Fruit fly (Drosophila melanogaster) whole organism, embryonic: ENCODE data around the gene AlkB.
A peak's percentile ranks its signal among the peaks of the same experiment; 100 is the strongest.

Experiments used
- Atf3 ChIP-seq: fragments of 200-800 bp; sonication (Bioruptor generic); optimal IDR thresholded peaks from 3 replicates; lab custom pipeline; 2016; ENCODE audit warnings: missing biosample characterization, missing genetic modification characterization
- Awh ChIP-seq: fragments of 200-800 bp; sonication (Bioruptor generic); IDR thresholded peaks from 2 replicates; pipeline ENCODE4, ENCODE4 v1.3.6; 2022; ENCODE audit warnings: missing biosample characterization, missing genetic modification characterization
- B-H2 ChIP-seq: fragments of 200-800 bp; sonication (Bioruptor generic); optimal IDR thresholded peaks from 2 replicates; lab custom pipeline; 2018; ENCODE audit warnings: missing biosample characterization, mild to moderate bottlenecking, missing genetic modification characterization
- CG10321 ChIP-seq: fragments of 200-800 bp; sonication (Bioruptor generic); IDR thresholded peaks from 2 replicates; pipeline ENCODE4 v1.3.6; 2022; ENCODE audit warnings: missing biosample characterization, missing genetic modification characterization
- CG10366 ChIP-seq: fragments of 200-800 bp; sonication (Bioruptor generic); IDR thresholded peaks from 2 replicates; pipeline ENCODE4 v1.3.6; 2022; ENCODE audit warnings: missing biosample characterization, missing genetic modification characterization
- CG14710 ChIP-seq: fragments of 200-800 bp; sonication (Bioruptor generic); optimal IDR thresholded peaks from 3 replicates; lab custom pipeline; 2019; ENCODE audit warnings: missing biosample characterization, mild to moderate bottlenecking, missing genetic modification characterization, moderate library complexity
- CG16813 ChIP-seq: fragments of 200-800 bp; sonication (Bioruptor generic); IDR thresholded peaks from 3 replicates; pipeline ENCODE4 v1.3.6; 2022; ENCODE audit warnings: missing biosample characterization, missing genetic modification characterization; ENCODE audit not compliant: partially characterized antibody
- CG16863 ChIP-seq: fragments of 200-800 bp; sonication (Bioruptor generic); optimal IDR thresholded peaks from 3 replicates; lab custom pipeline; 2016; ENCODE audit warnings: missing biosample characterization, missing genetic modification characterization
- CG17612 ChIP-seq: fragments of 200-800 bp; sonication (Bioruptor generic); IDR thresholded peaks from 2 replicates; pipeline ENCODE4 v1.3.6; 2022; ENCODE audit warnings: missing biosample characterization, missing genetic modification characterization
- CG17829 ChIP-seq: fragments of 200-800 bp; optimal IDR thresholded peaks from 2 replicates; lab custom pipeline; 2019; ENCODE audit warnings: missing biosample characterization, mild to moderate bottlenecking, missing genetic modification characterization, moderate library complexity
- CG18011 ChIP-seq: fragments of 200-800 bp; sonication (Bioruptor generic); optimal IDR thresholded peaks from 2 replicates; lab custom pipeline; 2017; ENCODE audit warnings: missing biosample characterization, missing genetic modification characterization, mild to moderate bottlenecking, moderate library complexity, missing genotype
- CG18619 ChIP-seq: fragments of 200-800 bp; sonication (Bioruptor generic); optimal IDR thresholded peaks from 3 replicates; lab custom pipeline; 2017; ENCODE audit warnings: missing biosample characterization, mild to moderate bottlenecking, missing genetic modification characterization
- CG2712 ChIP-seq: fragments of 200-800 bp; optimal IDR thresholded peaks from 3 replicates; lab custom pipeline; 2019; ENCODE audit warnings: missing biosample characterization, mild to moderate bottlenecking, missing genetic modification characterization, moderate library complexity
- CG3163 ChIP-seq: fragments of 200-800 bp; sonication (Bioruptor generic); optimal IDR thresholded peaks from 3 replicates; lab custom pipeline; 2016; ENCODE audit warnings: missing biosample characterization, missing genetic modification characterization
- CG33557 ChIP-seq: fragments of 200-800 bp; sonication (Bioruptor generic); optimal IDR thresholded peaks from 2 replicates; lab custom pipeline; 2019; ENCODE audit warnings: missing biosample characterization, mild to moderate bottlenecking, missing genetic modification characterization, moderate library complexity
- CG34376 ChIP-seq: fragments of 200-800 bp; sonication (Bioruptor generic); optimal IDR thresholded peaks from 2 replicates; lab custom pipeline; 2018; ENCODE audit warnings: missing biosample characterization, mild to moderate bottlenecking, missing genetic modification characterization
- CG6254 ChIP-seq: fragments of 200-800 bp; sonication (Bioruptor generic); optimal IDR thresholded peaks from 3 replicates; lab custom pipeline; 2017; ENCODE audit warnings: mild to moderate bottlenecking, missing biosample characterization, missing genetic modification reagents, missing genetic modification characterization
- CG8765 ChIP-seq: fragments of 200-800 bp; sonication (Bioruptor generic); IDR thresholded peaks from 2 replicates; pipeline ENCODE4 v1.3.6; 2022; ENCODE audit warnings: missing biosample characterization, missing genetic modification characterization
- CG9609 ChIP-seq: fragments of 200-800 bp; sonication (Bioruptor generic); optimal IDR thresholded peaks from 3 replicates; lab custom pipeline; 2016; ENCODE audit warnings: missing biosample characterization, missing genetic modification characterization
- CG9727 ChIP-seq: fragments of 200-800 bp; sonication (Bioruptor generic); optimal IDR thresholded peaks from 3 replicates; lab custom pipeline; 2017; ENCODE audit warnings: missing biosample characterization, mild to moderate bottlenecking, missing genetic modification characterization
- Doc3 ChIP-seq: fragments of 200-800 bp; sonication (Bioruptor generic); IDR thresholded peaks from 3 replicates; pipeline ENCODE4 v1.3.6; 2022; ENCODE audit warnings: missing biosample characterization, missing genetic modification characterization; ENCODE audit not compliant: partially characterized antibody
- HHEX ChIP-seq: fragments of 200-800 bp; sonication (Bioruptor generic); optimal IDR thresholded peaks from 3 replicates; lab custom pipeline; 2017; ENCODE audit warnings: missing biosample characterization, mild to moderate bottlenecking, missing genetic modification characterization, missing genetic modification reagents
- Hand ChIP-seq: fragments of 200-800 bp; sonication (Bioruptor generic); optimal IDR thresholded peaks from 2 replicates; lab custom pipeline; 2017; ENCODE audit warnings: mild to moderate bottlenecking, missing biosample characterization, missing genetic modification reagents, missing genetic modification characterization
- HmgZ ChIP-seq: fragments of 200-800 bp; sonication (Bioruptor generic); optimal IDR thresholded peaks from 2 replicates; lab custom pipeline; 2018; ENCODE audit warnings: missing biosample characterization, mild to moderate bottlenecking, missing genetic modification characterization
- MBD-R2 ChIP-seq: fragments of 200-800 bp; sonication (Bioruptor generic); IDR thresholded peaks from 2 replicates; pipeline ENCODE4 v1.3.6; 2022; ENCODE audit warnings: missing biosample characterization, missing genetic modification characterization
- Med ChIP-seq: fragments of 200-800 bp; sonication (Bioruptor generic); peaks from one replicate; lab custom pipeline; 2016; ENCODE audit warnings: missing biosample characterization, missing genetic modification characterization, mild to moderate bottlenecking, inconsistent platforms, moderate library complexity
- Oli ChIP-seq: fragments of 200-800 bp; sonication (Bioruptor generic); optimal IDR thresholded peaks from 2 replicates; lab custom pipeline; 2018; ENCODE audit warnings: missing biosample characterization, mild to moderate bottlenecking, missing genetic modification characterization, moderate library complexity
- Ssrp ChIP-seq: fragments of 200-800 bp; sonication (Bioruptor generic); optimal IDR thresholded peaks from 2 replicates; lab custom pipeline; 2018; ENCODE audit warnings: missing biosample characterization, mild to moderate bottlenecking, missing genetic modification characterization, moderate library complexity
- Trl ChIP-seq, 3 experiments: fragments of >200 bp in 2 of 3; fragments of 200-800 bp in 1 of 3; sonication (Bioruptor generic) in 1 of 3; optimal IDR thresholded peaks; 2 replicates in 1 of 3; 3 replicates in 2 of 3; lab custom pipeline; 2016 to 2017; ENCODE audit warnings: missing biosample characterization in 1 of 3, missing genetic modification characterization in 1 of 3
- amos ChIP-seq: fragments of 200-800 bp; sonication (Bioruptor generic); IDR thresholded peaks from 2 replicates; pipeline ENCODE4 v1.3.6; 2022; ENCODE audit warnings: missing biosample characterization, missing genetic modification characterization; ENCODE audit not compliant: partially characterized antibody
- az2 ChIP-seq: fragments of 200-800 bp; sonication (Bioruptor generic); optimal IDR thresholded peaks from 3 replicates; lab custom pipeline; 2016; ENCODE audit warnings: missing biosample characterization, missing genetic modification characterization
- bbx ChIP-seq: fragments of 200-800 bp; sonication (Bioruptor generic); IDR thresholded peaks from 2 replicates; pipeline ENCODE4 v1.3.6; 2022; ENCODE audit warnings: missing biosample characterization, missing genetic modification characterization; ENCODE audit not compliant: partially characterized antibody
- cg ChIP-seq: fragments of 200-800 bp; sonication (Bioruptor generic); optimal IDR thresholded peaks from 3 replicates; lab custom pipeline; 2019; ENCODE audit warnings: missing biosample characterization, mild to moderate bottlenecking, missing genetic modification characterization, moderate library complexity
- chinmo ChIP-seq: fragments of 200-800 bp; sonication (Bioruptor generic); IDR thresholded peaks from 4 replicates; pipeline ENCODE4 v1.3.6; 2022; ENCODE audit warnings: missing biosample characterization, missing genetic modification characterization; ENCODE audit not compliant: partially characterized antibody
- da ChIP-seq: fragments of 200-800 bp; sonication (Bioruptor generic); optimal IDR thresholded peaks from 2 replicates; lab custom pipeline; 2016; ENCODE audit warnings: missing biosample characterization, missing genetic modification characterization
- disco-r ChIP-seq: fragments of 200-800 bp; sonication (Bioruptor generic); optimal IDR thresholded peaks from 2 replicates; lab custom pipeline; 2016; ENCODE audit warnings: missing biosample characterization, missing genetic modification characterization
- ems ChIP-seq: fragments of 200-800 bp; sonication (Bioruptor generic); optimal IDR thresholded peaks from 3 replicates; lab custom pipeline; 2016; ENCODE audit warnings: missing biosample characterization, missing genetic modification characterization
- fd102C ChIP-seq: fragments of 200-800 bp; sonication (Bioruptor generic); optimal IDR thresholded peaks from 2 replicates; lab custom pipeline; 2018; ENCODE audit warnings: missing biosample characterization, mild to moderate bottlenecking, missing genetic modification characterization, moderate library complexity
- hth ChIP-seq: fragments of >200 bp; optimal IDR thresholded peaks from 2 replicates; lab custom pipeline; 2017; ENCODE audit warnings: inconsistent platforms
- mirr ChIP-seq: fragments of 200-800 bp; sonication (Bioruptor generic); optimal IDR thresholded peaks from 3 replicates; lab custom pipeline; 2018; ENCODE audit warnings: missing biosample characterization, mild to moderate bottlenecking, missing genetic modification characterization
- odd ChIP-seq: fragments of 200-800 bp; sonication (Bioruptor generic); optimal IDR thresholded peaks from 2 replicates; lab custom pipeline; 2017; ENCODE audit warnings: missing biosample characterization, mild to moderate bottlenecking, missing genetic modification characterization
- onecut ChIP-seq: fragments of 200-800 bp; sonication (Bioruptor generic); IDR thresholded peaks from 2 replicates; pipeline ENCODE4 v1.3.6; 2022; ENCODE audit warnings: missing biosample characterization, missing genetic modification characterization
- pho ChIP-seq: fragments of 200-800 bp; sonication (Bioruptor generic); optimal IDR thresholded peaks from 2 replicates; lab custom pipeline; 2016; ENCODE audit warnings: missing biosample characterization, missing genetic modification characterization
- psq ChIP-seq: fragments of 200-800 bp; sonication (Bioruptor generic); optimal IDR thresholded peaks from 2 replicates; lab custom pipeline; 2017; ENCODE audit warnings: missing biosample characterization, missing genetic modification characterization
- sob ChIP-seq: fragments of 200-800 bp; sonication (Bioruptor generic); IDR thresholded peaks from 2 replicates; pipeline ENCODE4 v1.3.6; 2022; ENCODE audit warnings: missing biosample characterization, missing genetic modification characterization
- sqz ChIP-seq: fragments of 200-800 bp; sonication (Bioruptor generic); optimal IDR thresholded peaks from 3 replicates; lab custom pipeline; 2018; ENCODE audit warnings: missing biosample characterization, mild to moderate bottlenecking, missing genetic modification characterization
- trem ChIP-seq: fragments of 200-800 bp; optimal IDR thresholded peaks from 3 replicates; lab custom pipeline; 2019; ENCODE audit warnings: missing biosample characterization, mild to moderate bottlenecking, missing genetic modification characterization, moderate library complexity
- wor ChIP-seq: fragments of 200-800 bp; sonication (Bioruptor generic); IDR thresholded peaks from 2 replicates; pipeline ENCODE4 v1.3.6; 2022; ENCODE audit warnings: missing biosample characterization, missing genetic modification characterization

Gene AlkB

dm6 chrX:15886411-15887246 lies 27.3 kb upstream of the AlkB start (continued):
- peak in 1 of 2 experiments; percentile 73 for TF ChIP-seq Trl (optimal IDR thresholded peaks at IDR 0.05; lab: Kevin White, UChicago)
- no peak for TF ChIP-seq Trl (GFP tag; optimal IDR thresholded peaks at IDR 0.05; lab: Kevin White, UChicago)
- no peak for TF ChIP-seq Ssrp
- no peak for TF ChIP-seq CG9609
- TF ChIP-seq da (GFP tag; lab: Kevin White, UChicago), result no peak
- peak; percentile 2 for TF ChIP-seq CG17829 (tag; lab: Kevin White, UChicago)
- peak; percentile 98 for TF ChIP-seq CG3163 (GFP tag; lab: Kevin White, UChicago)
- peak; percentile 22 for TF ChIP-seq Hand (GFP tag; lab: Kevin White, UChicago)
- no peak for TF ChIP-seq CG16813 (GFP tag; lab: Robert Waterston, UW)
- TF ChIP-seq CG34376, result peak; percentile 89
- TF ChIP-seq CG8765, result no peak
- TF ChIP-seq HHEX, result no peak
- TF ChIP-seq onecut, result 0 out of 2 replicates have a peak, but pooled peaks have one; percentile 4
- no peak for TF ChIP-seq disco-r (GFP tag; lab: Kevin White, UChicago)
- TF ChIP-seq CG2712, result peak; percentile 30
- peak; percentile 48 for TF ChIP-seq trem
- TF ChIP-seq mirr (GFP tag; lab: Kevin White, UChicago), result no peak
- TF ChIP-seq sob (GFP tag; lab: Robert Waterston, UW), result peak; percentile 51; the same call in 1 of the 2 replicates
- peak; percentile 93 for TF ChIP-seq CG10321 (GFP tag; lab: Robert Waterston, UW)
- peak; percentile 95 for TF ChIP-seq sqz (GFP tag; lab: Kevin White, UChicago)
- peak; percentile 72; the same call in 1 of the 4 replicates for TF ChIP-seq chinmo (GFP tag; lab: Robert Waterston, UW)
- peak; percentile 50 for TF ChIP-seq HmgZ (tag; lab: Kevin White, UChicago)
- no peak for TF ChIP-seq Atf3 (GFP tag; lab: Kevin White, UChicago)
- peak; percentile 16 for TF ChIP-seq CG6254
- no peak for TF ChIP-seq fd102C
- TF ChIP-seq bbx, result no peak
- TF ChIP-seq hth (lab: Kevin White, UChicago), result no peak
- no peak for TF ChIP-seq CG18619 (GFP tag; lab: Kevin White, UChicago)
- TF ChIP-seq pho (GFP tag; lab: Kevin White, UChicago), result no peak
- TF ChIP-seq ems (GFP tag; lab: Kevin White, UChicago), result no peak
- TF ChIP-seq CG16863 (GFP tag; lab: Kevin White, UChicago), result no peak
- no peak for TF ChIP-seq CG10366 (GFP tag; lab: Robert Waterston, UW)
- peak; percentile 58; the same call in 1 of the 2 replicates for TF ChIP-seq amos (GFP tag; lab: Robert Waterston, UW)
- TF ChIP-seq Med (GFP tag; lab: Kevin White, UChicago), result peak; percentile 76
- TF ChIP-seq B-H2, result peak; percentile 32
- TF ChIP-seq MBD-R2 (GFP tag; lab: Robert Waterston, UW), result peak; percentile 17; the same call in 1 of the 2 replicates
- TF ChIP-seq CG17612 (GFP tag; lab: Robert Waterston, UW), result no peak
- no peak for TF ChIP-seq odd
- peak; percentile 100 for TF ChIP-seq psq
- TF ChIP-seq az2, result no peak
- no peak for TF ChIP-seq CG9727 (GFP tag; lab: Kevin White, UChicago)
- no peak for TF ChIP-seq Oli (tag; lab: Kevin White, UChicago)
- peak; percentile 30 for TF ChIP-seq CG33557 (GFP tag; lab: Kevin White, UChicago)
- peak; percentile 58 for TF ChIP-seq cg
- TF ChIP-seq CG14710 (tag; lab: Kevin White, UChicago), result peak; percentile 17
- no peak for TF ChIP-seq Doc3
- TF ChIP-seq CG18011 (GFP tag; lab: Kevin White, UChicago), result no peak
- TF ChIP-seq Awh (GFP tag; lab: Robert Waterston, UW), result no peak
- no peak for TF ChIP-seq wor (GFP tag; lab: Robert Waterston, UW)
